Worm (Caenorhabditis elegans) whole organism, late embryonic: ENCODE measurements around the gene vglu-2.

Source experiments
- F13H6.1 ChIP-seq: sonication (generic microtip); optimal IDR thresholded peaks from 2 replicates; lab custom pipeline; 2016; ENCODE audit warnings: missing genetic modification characterization, missing compliant biosample characterization
- Y22D7AL.16 ChIP-seq: sonication (generic microtip); optimal IDR thresholded peaks from 2 replicates; lab custom pipeline; 2016; ENCODE audit warnings: missing genetic modification characterization, missing compliant biosample characterization
- ceh-18 ChIP-seq: sonication (generic microtip); optimal IDR thresholded peaks from 2 replicates; lab custom pipeline; 2016; ENCODE audit warnings: missing genetic modification characterization, missing compliant biosample characterization
- ceh-19 ChIP-seq: fragments of 200-800 bp; sonication (Bioruptor generic); optimal IDR thresholded peaks from 2 replicates; lab custom pipeline; 2018; ENCODE audit warnings: mild to moderate bottlenecking, missing genetic modification characterization, missing compliant biosample characterization
- ceh-22 ChIP-seq: sonication (generic microtip); optimal IDR thresholded peaks from 2 replicates; lab custom pipeline; 2017; ENCODE audit warnings: missing biosample characterization, missing genetic modification characterization
- ceh-24 ChIP-seq: sonication (generic microtip); optimal IDR thresholded peaks from 2 replicates; lab custom pipeline; 2016; ENCODE audit warnings: mild to moderate bottlenecking, missing genetic modification characterization, missing compliant biosample characterization
- ceh-31 ChIP-seq: sonication (generic microtip); optimal IDR thresholded peaks from 2 replicates; lab custom pipeline; 2016; ENCODE audit warnings: missing genetic modification characterization, missing compliant biosample characterization
- ceh-34 ChIP-seq: sonication (generic microtip); optimal IDR thresholded peaks from 2 replicates; lab custom pipeline; 2016; ENCODE audit warnings: mild to moderate bottlenecking, missing genetic modification characterization, missing compliant biosample characterization
- ceh-48 ChIP-seq: sonication (generic microtip); optimal IDR thresholded peaks from 2 replicates; lab custom pipeline; 2016; ENCODE audit warnings: missing genetic modification characterization, inconsistent platforms, missing compliant biosample characterization
- ceh-6 ChIP-seq: fragments of 200-800 bp; sonication (Bioruptor generic); optimal IDR thresholded peaks from 2 replicates; lab custom pipeline; 2018; ENCODE audit warnings: mild to moderate bottlenecking, missing genetic modification characterization, missing compliant biosample characterization
- dve-1 ChIP-seq: sonication (generic microtip); optimal IDR thresholded peaks from 2 replicates; lab custom pipeline; 2017; ENCODE audit warnings: antibody characterized with exemption, mild to moderate bottlenecking, missing genetic modification characterization, missing compliant biosample characterization
- elt-2 ChIP-seq: sonication (generic microtip); optimal IDR thresholded peaks from 2 replicates; lab custom pipeline; 2016; ENCODE audit warnings: missing genetic modification reagents, missing genetic modification characterization, missing compliant biosample characterization
- elt-4 ChIP-seq: sonication (generic microtip); optimal IDR thresholded peaks from 2 replicates; lab custom pipeline; 2016; ENCODE audit warnings: missing genetic modification characterization, missing compliant biosample characterization
- ets-4 ChIP-seq: sonication (generic microtip); optimal IDR thresholded peaks from 2 replicates; lab custom pipeline; 2016; ENCODE audit warnings: missing genetic modification characterization, missing compliant biosample characterization
- hlh-13 ChIP-seq: fragments of 200-800 bp; sonication (Bioruptor generic); optimal IDR thresholded peaks from 2 replicates; lab custom pipeline; 2018; ENCODE audit warnings: mild to moderate bottlenecking, missing genetic modification characterization, missing compliant biosample characterization
- hlh-15 ChIP-seq: sonication (generic microtip); optimal IDR thresholded peaks from 2 replicates; lab custom pipeline; 2016; ENCODE audit warnings: missing genetic modification characterization, missing compliant biosample characterization
- hlh-8 ChIP-seq: sonication (generic microtip); optimal IDR thresholded peaks from 2 replicates; lab custom pipeline; 2016; ENCODE audit warnings: missing genotype, missing genetic modification characterization, missing compliant biosample characterization
- lim-6 ChIP-seq: sonication (generic microtip); optimal IDR thresholded peaks from 2 replicates; lab custom pipeline; 2016; ENCODE audit warnings: missing genetic modification characterization, missing compliant biosample characterization
- mec-3 ChIP-seq: sonication (generic microtip); optimal IDR thresholded peaks from 2 replicates; lab custom pipeline; 2016; ENCODE audit warnings: borderline replicate concordance, missing genetic modification characterization, missing compliant biosample characterization
- nfya-1 ChIP-seq: sonication (generic microtip); optimal IDR thresholded peaks from 2 replicates; lab custom pipeline; 2017; ENCODE audit warnings: missing genetic modification characterization, mild to moderate bottlenecking, missing compliant biosample characterization, antibody characterized with exemption, moderate library complexity
- nhr-11 ChIP-seq: fragments of 150-350 bp; optimal IDR thresholded peaks from 2 replicates; lab custom pipeline; 2014; ENCODE audit warnings: missing biosample characterization, missing genetic modification characterization
- pat-9 ChIP-seq: fragments of 200-800 bp; sonication (Bioruptor generic); optimal IDR thresholded peaks from 2 replicates; lab custom pipeline; 2018; ENCODE audit warnings: mild to moderate bottlenecking, missing genetic modification characterization, moderate library complexity, missing compliant biosample characterization
- ref-2 ChIP-seq: sonication (generic microtip); optimal IDR thresholded peaks from 2 replicates; lab custom pipeline; 2016; ENCODE audit warnings: missing genetic modification characterization, missing compliant biosample characterization
- rnt-1 ChIP-seq: sonication (generic microtip); optimal IDR thresholded peaks from 2 replicates; lab custom pipeline; 2016; ENCODE audit warnings: missing genetic modification characterization, missing compliant biosample characterization
- sox-2 ChIP-seq: fragments of 200-800 bp; sonication (Bioruptor generic); IDR thresholded peaks from 2 replicates; pipeline ENCODE4 v1.3.6; 2022; ENCODE audit warnings: missing genetic modification reagents, missing genetic modification characterization, missing compliant biosample characterization
- syd-9 ChIP-seq: sonication (generic microtip); optimal IDR thresholded peaks from 2 replicates; lab custom pipeline; 2016; ENCODE audit warnings: mild to moderate bottlenecking, missing genetic modification characterization, moderate library complexity, missing compliant biosample characterization
- unc-42 ChIP-seq: sonication (generic microtip); optimal IDR thresholded peaks from 2 replicates; lab custom pipeline; 2016; ENCODE audit warnings: missing genotype, missing genetic modification characterization, missing compliant biosample characterization
- unc-55 ChIP-seq: sonication (generic microtip); optimal IDR thresholded peaks from 2 replicates; lab custom pipeline; 2017; ENCODE audit warnings: missing biosample characterization, missing genetic modification reagents, missing genetic modification characterization
- ztf-16 ChIP-seq: sonication (generic microtip); optimal IDR thresholded peaks from 2 replicates; lab custom pipeline; 2017; ENCODE audit warnings: missing genetic modification characterization, missing compliant biosample characterization

vglu-2 gene

ce11 chrIII:10318755-10319154, 23.8 kb downstream of the vglu-2 start, which contains the start of gene unc-69:
Gene unc-69, plus strand, starts transcription at chrIII:10318939.
- TF ChIP-seq rnt-1 (no peak), syd-9 (no peak), unc-42 (tag; lab: Kevin White, UChicago) (peak; percentile 51), ceh-34 (peak; percentile 30), unc-55 (GFP tag; lab: Kevin White, UChicago) (peak; percentile 10), dve-1 (tag; lab: Kevin White, UChicago) (peak; percentile 2), ceh-24 (tag; lab: Kevin White, UChicago) (no peak), ceh-18 (tag; lab: Kevin White, UChicago) (peak; percentile 6), ref-2 (tag; lab: Kevin White, UChicago) (peak; percentile 30), nfya-1 (tag; lab: Kevin White, UChicago) (peak; percentile 75), ceh-48 (tag; lab: Kevin White, UChicago) (peak; percentile 99), hlh-15 (tag; lab: Kevin White, UChicago) (no peak), ceh-31 (tag; lab: Kevin White, UChicago) (peak; percentile 35)

DNA sequence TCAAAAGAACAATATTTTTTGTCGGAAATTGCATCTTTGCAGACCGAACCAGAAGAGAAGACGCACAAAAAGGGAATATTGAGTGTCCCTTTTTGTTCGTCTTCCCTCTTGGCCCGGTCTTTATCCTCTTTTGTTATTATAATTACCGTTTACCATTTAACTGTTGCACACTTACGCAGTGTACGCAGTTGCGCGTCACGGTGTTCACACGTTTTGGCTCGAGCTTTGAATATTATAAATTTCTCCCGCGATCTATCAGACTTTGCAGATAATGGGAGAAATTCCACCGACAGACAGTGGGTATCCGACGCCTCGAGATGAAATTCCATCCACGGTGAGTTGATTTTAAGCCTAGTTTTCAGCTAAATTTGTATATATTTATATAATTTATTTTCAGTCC, 25.9 kb downstream of the vglu-2 start, which contains the start of gene sas-7:
Gene sas-7 (plus strand): TSS at position 232 of the 400 bp plus-strand sequence.
- TF ChIP-seq lim-6 (tag; lab: Kevin White, UChicago) = no peak
- TF ChIP-seq mec-3 (tag; lab: Kevin White, UChicago) = no peak
- no peak for TF ChIP-seq ceh-22 (tag; lab: Kevin White, UChicago)
- no peak for TF ChIP-seq sox-2 (GFP tag; lab: Robert Waterston, UW)
- TF ChIP-seq pat-9 (tag; lab: Kevin White, UChicago) = no peak

- TF ChIP-seq lim-6 (tag; lab: Kevin White, UChicago) (no peak), ceh-19 (GFP tag; lab: Kevin White, UChicago) (no peak), nhr-11 (tag; lab: Kevin White, UChicago) (no peak), ceh-6 (GFP tag; lab: Kevin White, UChicago) (no peak), ztf-16 (tag; lab: Kevin White, UChicago) (no peak), pat-9 (tag; lab: Kevin White, UChicago) (no peak), Y22D7AL.16 (tag; lab: Kevin White, UChicago) (no peak), hlh-8 (tag; lab: Kevin White, UChicago) (no peak), hlh-13 (GFP tag; lab: Kevin White, UChicago) (no peak), rnt-1 (no peak), ets-4 (tag; lab: Kevin White, UChicago) (no peak)
These were observed 31.4 kb downstream of the vglu-2 start for ce11 chrIII:10326327-10326726.

- TF ChIP-seq elt-4 (tag; lab: Kevin White, UChicago) (no peak), sox-2 (GFP tag; lab: Robert Waterston, UW) (0 out of 2 replicates have a peak, but pooled peaks have one; percentile 13), nfya-1 (tag; lab: Kevin White, UChicago) (peak; percentile 2), elt-2 (tag; lab: Kevin White, UChicago) (no peak), syd-9 (no peak), ceh-19 (GFP tag; lab: Kevin White, UChicago) (no peak)
These were observed 33.9 kb downstream of the vglu-2 start for ce11 chrIII:10328565-10329541.

DNA sequence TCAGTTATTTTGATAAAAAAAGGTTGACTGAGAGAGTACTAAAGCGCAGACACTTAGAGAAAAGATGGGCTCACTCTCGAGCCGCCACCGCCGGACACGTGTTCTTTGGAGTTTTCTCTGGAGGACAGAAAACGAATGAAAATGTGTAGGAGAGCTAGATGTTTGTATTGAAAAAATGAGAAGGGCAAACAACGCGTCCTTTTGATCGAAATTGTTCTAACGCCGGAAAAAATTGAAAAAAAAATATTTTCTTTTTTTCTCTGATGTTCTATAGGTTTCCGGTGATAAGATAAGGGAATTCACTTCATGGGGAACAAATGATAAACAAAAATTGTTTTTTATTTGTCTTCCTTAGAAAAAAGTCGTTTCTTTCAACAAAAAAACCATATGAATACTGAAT, 34.9 kb downstream of the vglu-2 start:
- TF ChIP-seq elt-2 (tag; lab: Kevin White, UChicago) = peak; percentile 52
- TF ChIP-seq F13H6.1 (tag; lab: Kevin White, UChicago) = no peak
